Worm (Caenorhabditis elegans) whole organism, late embryonic: ENCODE results near the gene srbc-55.

Experiments
- ama-1 ChIP-seq: fragments of 150-350 bp; optimal IDR thresholded peaks from 2 replicates; lab custom pipeline; 2014
- ceh-14 ChIP-seq: sonication (generic microtip); optimal IDR thresholded peaks from 2 replicates; lab custom pipeline; 2016; ENCODE audit warnings: missing genotype, missing genetic modification characterization, missing compliant biosample characterization
- dmd-4 ChIP-seq: sonication (generic microtip); optimal IDR thresholded peaks from 2 replicates; lab custom pipeline; 2016; ENCODE audit warnings: borderline replicate concordance, missing genetic modification characterization, missing compliant biosample characterization
- fkh-10 ChIP-seq: fragments of 150-350 bp; optimal IDR thresholded peaks from 2 replicates; lab custom pipeline; 2014; ENCODE audit warnings: missing biosample characterization, missing genetic modification reagents, missing genetic modification characterization
- hlh-30 ChIP-seq: sonication (generic microtip); optimal IDR thresholded peaks from 2 replicates; lab custom pipeline; 2017; ENCODE audit warnings: antibody characterized with exemption, missing genetic modification characterization, missing compliant biosample characterization; ENCODE audit not compliant: insufficient read depth
- lin-11 ChIP-seq: fragments of 200-800 bp; sonication (Bioruptor generic); optimal IDR thresholded peaks from 2 replicates; lab custom pipeline; 2018; ENCODE audit warnings: mild to moderate bottlenecking, missing genetic modification characterization, missing compliant biosample characterization
- odd-2 ChIP-seq: sonication (generic microtip); optimal IDR thresholded peaks from 2 replicates; lab custom pipeline; 2017; ENCODE audit warnings: antibody characterized with exemption, mild to moderate bottlenecking, missing genetic modification characterization, missing compliant biosample characterization
- pha-4 ChIP-seq: fragments of 150-350 bp; optimal IDR thresholded peaks from 2 replicates; lab custom pipeline; 2018; ENCODE audit warnings: missing biosample characterization, missing genetic modification reagents, missing genetic modification characterization
- pqm-1 ChIP-seq: sonication (generic microtip); optimal IDR thresholded peaks from 2 replicates; lab custom pipeline; 2016; ENCODE audit warnings: missing genetic modification characterization, missing compliant biosample characterization
- ttx-3 ChIP-seq: sonication (generic microtip); optimal IDR thresholded peaks from 2 replicates; lab custom pipeline; 2016; ENCODE audit warnings: missing genetic modification reagents, missing genetic modification characterization, missing compliant biosample characterization

DNA sequence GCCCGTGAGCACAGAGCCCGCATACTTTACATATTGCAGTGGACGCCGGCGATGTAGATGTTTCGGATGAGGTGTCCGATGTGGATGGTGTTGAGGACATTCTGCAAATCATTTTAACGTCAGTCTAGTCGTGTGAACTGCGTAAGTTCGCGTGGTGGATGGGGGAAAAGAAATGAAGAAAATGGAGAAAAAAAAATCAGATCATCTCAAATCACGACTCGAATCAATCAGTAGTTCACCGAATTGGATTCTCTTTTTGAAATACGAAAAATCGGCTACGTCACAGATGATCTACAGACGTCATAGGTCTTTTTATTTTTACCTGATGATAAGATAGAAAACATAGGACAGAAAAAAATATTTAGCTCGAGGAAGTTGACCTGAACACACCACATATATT, 46.5 kb upstream of the srbc-55 start, which contains the start of gene nhr-102:
- TF ChIP-seq hlh-30 (tag; lab: Kevin White, UChicago) (no peak), odd-2 (tag; lab: Kevin White, UChicago) (no peak), fkh-10 (no peak), pha-4 (tag; lab: Kevin White, UChicago) (no peak), pqm-1 (tag; lab: Kevin White, UChicago) (no peak), ceh-14 (tag; lab: Kevin White, UChicago) (no peak), ttx-3 (tag; lab: Kevin White, UChicago) (no peak), dmd-4 (tag; lab: Kevin White, UChicago) (no peak), ama-1 (lab: Kevin White, UChicago) (no peak), lin-11 (tag; lab: Kevin White, UChicago) (no peak)
